Fruit fly (Drosophila melanogaster) whole organism, embryonic: ENCODE results near the gene CG44362.
A peak's percentile ranks its signal among the peaks of the same experiment; 100 is the strongest.

Experiments
- Abd-B ChIP-seq: fragments of 200-800 bp; sonication (Bioruptor generic); optimal IDR thresholded peaks from 2 replicates; lab custom pipeline; 2018; ENCODE audit warnings: missing biosample characterization, mild to moderate bottlenecking, missing genetic modification characterization, moderate library complexity
- Adf1 ChIP-seq: fragments of 200-800 bp; sonication (Bioruptor generic); IDR thresholded peaks from 2 replicates; pipeline ENCODE4 v1.3.6; 2022; ENCODE audit warnings: missing biosample characterization, missing genetic modification characterization
- Antp ChIP-seq: fragments of 200-800 bp; sonication (Bioruptor generic); optimal IDR thresholded peaks from 3 replicates; lab custom pipeline; 2016; ENCODE audit warnings: missing biosample characterization, missing genetic modification characterization
- Atf3 ChIP-seq: fragments of 200-800 bp; sonication (Bioruptor generic); optimal IDR thresholded peaks from 3 replicates; lab custom pipeline; 2016; ENCODE audit warnings: missing biosample characterization, missing genetic modification characterization
- Awh ChIP-seq: fragments of 200-800 bp; sonication (Bioruptor generic); IDR thresholded peaks from 2 replicates; pipeline ENCODE4, ENCODE4 v1.3.6; 2022; ENCODE audit warnings: missing biosample characterization, missing genetic modification characterization
- CG10543 ChIP-seq: fragments of 200-800 bp; sonication (Bioruptor generic); optimal IDR thresholded peaks from 3 replicates; lab custom pipeline; 2017; ENCODE audit warnings: missing biosample characterization, mild to moderate bottlenecking, missing genetic modification characterization, moderate library complexity
- CG12769 ChIP-seq: fragments of 200-800 bp; sonication (Bioruptor generic); optimal IDR thresholded peaks from 2 replicates; lab custom pipeline; 2019; ENCODE audit warnings: missing biosample characterization, mild to moderate bottlenecking, missing genetic modification characterization, moderate library complexity
- CG14667 ChIP-seq: fragments of 200-800 bp; sonication (Bioruptor generic); IDR thresholded peaks from 2 replicates; pipeline ENCODE4 v1.3.6; 2022; ENCODE audit warnings: missing biosample characterization, missing genetic modification characterization
- CG17186 ChIP-seq: fragments of 200-800 bp; sonication (Bioruptor generic); optimal IDR thresholded peaks from 3 replicates; lab custom pipeline; 2017; ENCODE audit warnings: missing biosample characterization, missing genetic modification reagents, missing genetic modification characterization
- CG17912 ChIP-seq: fragments of 200-800 bp; sonication (Bioruptor generic); optimal IDR thresholded peaks from 2 replicates; lab custom pipeline; 2018; ENCODE audit warnings: missing biosample characterization, mild to moderate bottlenecking, missing genetic modification characterization
- CG18476 ChIP-seq: fragments of 200-800 bp; sonication (Bioruptor generic); optimal IDR thresholded peaks from 2 replicates; lab custom pipeline; 2016; ENCODE audit warnings: missing biosample characterization, mild to moderate bottlenecking, missing genetic modification characterization
- CG7745 ChIP-seq: fragments of 200-800 bp; sonication (Bioruptor generic); optimal IDR thresholded peaks from 2 replicates; lab custom pipeline; 2018; ENCODE audit warnings: missing biosample characterization, mild to moderate bottlenecking, missing genetic modification characterization, moderate library complexity
- CG8388 ChIP-seq: fragments of 200-800 bp; sonication (Bioruptor generic); optimal IDR thresholded peaks from 2 replicates; lab custom pipeline; 2019; ENCODE audit warnings: missing biosample characterization, mild to moderate bottlenecking, missing genetic modification characterization, moderate library complexity
- CG9817 ChIP-seq: fragments of 200-800 bp; sonication (Bioruptor generic); optimal IDR thresholded peaks from 2 replicates; lab custom pipeline; 2018; ENCODE audit warnings: missing biosample characterization, mild to moderate bottlenecking, missing genetic modification characterization, moderate library complexity
- CoRest ChIP-seq: fragments of 200-800 bp; sonication (Bioruptor generic); optimal IDR thresholded peaks from 3 replicates; lab custom pipeline; 2018; ENCODE audit warnings: missing biosample characterization, mild to moderate bottlenecking, missing genetic modification characterization, moderate library complexity
- D19A ChIP-seq: fragments of 200-800 bp; optimal IDR thresholded peaks from 3 replicates; lab custom pipeline; 2019; ENCODE audit warnings: missing biosample characterization, mild to moderate bottlenecking, missing genetic modification characterization, moderate library complexity
- Dad ChIP-seq: fragments of 200-800 bp; sonication (Bioruptor generic); optimal IDR thresholded peaks from 3 replicates; lab custom pipeline; 2016; ENCODE audit warnings: missing biosample characterization, missing genetic modification characterization
- ERR ChIP-seq: fragments of 200-800 bp; sonication (Bioruptor generic); optimal IDR thresholded peaks from 2 replicates; lab custom pipeline; 2016; ENCODE audit warnings: missing biosample characterization, missing genetic modification characterization
- Hr78 ChIP-seq, 2 experiments: fragments of 200-800 bp in 1 of 2; fragments of >200 bp in 1 of 2; sonication (Bioruptor generic) in 1 of 2; optimal IDR thresholded peaks; 2 replicates each; lab custom pipeline; 2017 to 2019; ENCODE audit warnings: missing biosample characterization in 2 of 2, missing genetic modification characterization in 2 of 2, mild to moderate bottlenecking in 1 of 2, moderate library complexity in 1 of 2
- Med ChIP-seq: fragments of 200-800 bp; sonication (Bioruptor generic); peaks from one replicate; lab custom pipeline; 2016; ENCODE audit warnings: missing biosample characterization, missing genetic modification characterization, mild to moderate bottlenecking, inconsistent platforms, moderate library complexity
- Six4 ChIP-seq: fragments of 200-800 bp; sonication (Bioruptor generic); optimal IDR thresholded peaks from 2 replicates; lab custom pipeline; 2016; ENCODE audit warnings: missing biosample characterization, missing genetic modification characterization
- Ssrp ChIP-seq: fragments of 200-800 bp; sonication (Bioruptor generic); optimal IDR thresholded peaks from 2 replicates; lab custom pipeline; 2018; ENCODE audit warnings: missing biosample characterization, mild to moderate bottlenecking, missing genetic modification characterization, moderate library complexity
- Vsx1 ChIP-seq: fragments of 200-800 bp; sonication (Bioruptor generic); optimal IDR thresholded peaks from 2 replicates; lab custom pipeline; 2017; ENCODE audit warnings: missing biosample characterization, mild to moderate bottlenecking, missing genetic modification characterization, missing genetic modification reagents
- abd-A ChIP-seq: fragments of 200-800 bp; sonication (Bioruptor generic); optimal IDR thresholded peaks from 3 replicates; lab custom pipeline; 2019; ENCODE audit warnings: missing biosample characterization, mild to moderate bottlenecking, missing genetic modification characterization, moderate library complexity
- bab2 ChIP-seq: fragments of 200-800 bp; sonication (Bioruptor generic); optimal IDR thresholded peaks from 2 replicates; lab custom pipeline; 2016; ENCODE audit warnings: missing biosample characterization, missing genetic modification characterization
- ci ChIP-seq: fragments of 200-800 bp; sonication (Bioruptor generic); IDR thresholded peaks from 3 replicates; pipeline ENCODE4 v1.3.6; 2022; ENCODE audit warnings: missing biosample characterization, missing genetic modification characterization
- cwo ChIP-seq: fragments of 200-800 bp; sonication (Bioruptor generic); optimal IDR thresholded peaks from 3 replicates; lab custom pipeline; 2017; ENCODE audit warnings: missing biosample characterization, missing genetic modification characterization, mild to moderate bottlenecking, moderate library complexity, missing genetic modification reagents
- grn ChIP-seq: fragments of 200-800 bp; sonication (Bioruptor generic); optimal IDR thresholded peaks from 3 replicates; lab custom pipeline; 2017; ENCODE audit warnings: missing biosample characterization, missing genetic modification characterization
- kah ChIP-seq: fragments of 200-800 bp; sonication (Bioruptor generic); optimal IDR thresholded peaks from 2 replicates; lab custom pipeline; 2018; ENCODE audit warnings: missing biosample characterization, mild to moderate bottlenecking, missing genetic modification characterization
- lbe ChIP-seq: fragments of 200-800 bp; sonication (Bioruptor generic); optimal IDR thresholded peaks from 2 replicates; lab custom pipeline; 2016; ENCODE audit warnings: missing biosample characterization, mild to moderate bottlenecking, missing genetic modification characterization
- lilli ChIP-seq: fragments of 200-800 bp; sonication (Bioruptor generic); optimal IDR thresholded peaks from 3 replicates; lab custom pipeline; 2016; ENCODE audit warnings: missing biosample characterization, missing genetic modification characterization
- pita ChIP-seq: fragments of 200-800 bp; sonication (Bioruptor generic); optimal IDR thresholded peaks from 2 replicates; lab custom pipeline; 2017; ENCODE audit warnings: missing biosample characterization, mild to moderate bottlenecking, missing genetic modification characterization
- pum ChIP-seq: fragments of 200-800 bp; sonication (Bioruptor generic); optimal IDR thresholded peaks from 2 replicates; lab custom pipeline; 2016; ENCODE audit warnings: missing biosample characterization, missing genetic modification characterization
- slp2 ChIP-seq: fragments of 200-800 bp; sonication (Bioruptor generic); optimal IDR thresholded peaks from 2 replicates; lab custom pipeline; 2016; ENCODE audit warnings: missing biosample characterization, missing genetic modification characterization
- sqz ChIP-seq: fragments of 200-800 bp; sonication (Bioruptor generic); optimal IDR thresholded peaks from 3 replicates; lab custom pipeline; 2018; ENCODE audit warnings: missing biosample characterization, mild to moderate bottlenecking, missing genetic modification characterization
- sug ChIP-seq: fragments of 200-800 bp; optimal IDR thresholded peaks from 2 replicates; lab custom pipeline; 2019; ENCODE audit warnings: missing biosample characterization, mild to moderate bottlenecking, missing genetic modification characterization, moderate library complexity
- tap ChIP-seq: fragments of 200-800 bp; optimal IDR thresholded peaks from 3 replicates; lab custom pipeline; 2019; ENCODE audit warnings: missing biosample characterization, mild to moderate bottlenecking, missing genetic modification characterization, moderate library complexity
- toy ChIP-seq: fragments of 200-800 bp; sonication (Bioruptor generic); IDR thresholded peaks from 2 replicates; pipeline ENCODE4 v1.3.6; 2022; ENCODE audit warnings: missing biosample characterization, missing genetic modification characterization
- trem ChIP-seq: fragments of 200-800 bp; optimal IDR thresholded peaks from 3 replicates; lab custom pipeline; 2019; ENCODE audit warnings: missing biosample characterization, mild to moderate bottlenecking, missing genetic modification characterization, moderate library complexity
- vfl ChIP-seq: fragments of 200-800 bp; sonication (Bioruptor generic); optimal IDR thresholded peaks from 2 replicates; lab custom pipeline; 2016; ENCODE audit warnings: missing biosample characterization, missing genetic modification characterization
- vvl ChIP-seq: fragments of 200-800 bp; sonication (Bioruptor generic); IDR thresholded peaks from 2 replicates; pipeline ENCODE4 v1.3.6; 2022; ENCODE audit warnings: missing biosample characterization, missing genetic modification characterization

CG44362 gene

DNA sequence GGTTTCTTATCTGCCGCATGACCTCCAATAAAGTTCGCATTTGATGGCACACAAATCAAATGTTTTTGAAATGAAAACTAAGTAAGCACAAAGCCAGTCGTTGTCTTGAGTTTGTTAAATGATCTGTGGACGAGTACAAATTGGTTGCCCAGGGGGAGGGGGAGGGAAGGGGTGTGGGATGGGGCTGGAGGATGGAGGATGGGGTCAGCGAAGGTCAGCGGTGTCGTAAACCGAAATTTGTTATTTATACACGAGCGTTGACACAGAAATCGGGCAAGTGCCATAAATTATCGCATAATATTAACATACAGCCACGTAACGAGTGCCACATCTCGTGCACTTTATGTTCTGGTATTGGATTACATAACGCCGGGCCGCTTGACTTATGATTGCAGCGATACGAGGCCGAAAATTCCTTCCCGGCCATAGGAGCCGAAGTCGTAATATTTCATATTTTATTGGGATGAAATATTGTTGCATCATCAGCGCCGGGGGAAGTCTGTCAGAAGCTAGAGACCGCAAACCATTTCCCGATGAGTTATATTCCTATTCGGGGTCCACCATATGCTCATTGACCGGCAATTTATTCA, 21.0 kb upstream of the CG44362 start (continued):
- peak; percentile 1 for TF ChIP-seq Abd-B
- no peak for TF ChIP-seq Six4 (GFP tag; lab: Kevin White, UChicago)
- TF ChIP-seq pum (GFP tag; lab: Kevin White, UChicago) = no peak
- no peak for TF ChIP-seq lbe (GFP tag; lab: Kevin White, UChicago)
- TF ChIP-seq toy = no peak
- no peak for TF ChIP-seq CG12769 (tag; lab: Kevin White, UChicago)
- TF ChIP-seq CG17186 = no peak
- TF ChIP-seq bab2 (GFP tag; lab: Kevin White, UChicago) = no peak
- TF ChIP-seq trem (tag; lab: Kevin White, UChicago) = no peak
- no peak for TF ChIP-seq CoRest (tag; lab: Kevin White, UChicago)
- TF ChIP-seq Atf3 = no peak
- TF ChIP-seq lilli (GFP tag; lab: Kevin White, UChicago) = no peak
- TF ChIP-seq Ssrp (tag; lab: Kevin White, UChicago) = no peak
- peak; percentile 38; the same call in 1 of the 3 replicates for TF ChIP-seq ci (GFP tag; lab: Robert Waterston, UW)
- peak; percentile 59 for TF ChIP-seq sug (tag; lab: Kevin White, UChicago)
- no peak for TF ChIP-seq CG17912 (GFP tag; lab: Kevin White, UChicago)
- TF ChIP-seq CG14667 = no peak
- TF ChIP-seq CG10543 = peak; percentile 62
- TF ChIP-seq Antp = no peak
- TF ChIP-seq pita (GFP tag; lab: Kevin White, UChicago) = no peak
- TF ChIP-seq tap (tag; lab: Kevin White, UChicago) = no peak
- no peak for TF ChIP-seq slp2 (GFP tag; lab: Kevin White, UChicago)
- peak; percentile 56 for TF ChIP-seq Med
- peak in 1 of 2 experiments; percentile 72 for TF ChIP-seq Hr78 (GFP tag; optimal IDR thresholded peaks at IDR 0.05; lab: Kevin White, UChicago)
- no peak for TF ChIP-seq CG8388
- TF ChIP-seq kah (GFP tag; lab: Kevin White, UChicago) = no peak
- no peak for TF ChIP-seq Adf1 (GFP tag; lab: Robert Waterston, UW)
- TF ChIP-seq cwo (GFP tag; lab: Kevin White, UChicago) = peak; percentile 30
- no peak for TF ChIP-seq vfl (GFP tag; lab: Kevin White, UChicago)
- peak; percentile 76 for TF ChIP-seq abd-A (tag; lab: Kevin White, UChicago)
- no peak for TF ChIP-seq CG18476 (GFP tag; lab: Kevin White, UChicago)
- no peak for TF ChIP-seq ERR (GFP tag; lab: Kevin White, UChicago)
- TF ChIP-seq, all 482 proteins: peak for 15

- TF ChIP-seq vvl (GFP tag; lab: Robert Waterston, UW) (peak; percentile 73), abd-A (tag; lab: Kevin White, UChicago) (peak; percentile 50), CG7745 (tag; lab: Kevin White, UChicago) (peak; percentile 92), grn (peak; percentile 80), sqz (GFP tag; lab: Kevin White, UChicago) (peak; percentile 58), Vsx1 (peak; percentile 41), Dad (GFP tag; lab: Kevin White, UChicago) (no peak), Awh (peak; percentile 95), D19A (tag; lab: Kevin White, UChicago) (no peak), CG9817 (tag; lab: Kevin White, UChicago) (no peak), Med (peak; percentile 33)
Observed at dm6 chr3L:11378429-11378914, 18.9 kb upstream of the CG44362 start.
